Worm (Caenorhabditis elegans): ENCODE measurements around the gene zyg-9.
A peak's percentile ranks its signal among the peaks of the same experiment; 100 is the strongest.

zyg-9 gene

ce11 chrII:8435005-8435404 lies 22.6 kb upstream of the zyg-9 start, which contains the start of gene acp-4:
Gene acp-4 (minus strand): TSS chrII:8435105.
- no peak for TF ChIP-seq ham-2 (GFP tag; optimal IDR thresholded peaks at IDR 0.05)

DNA sequence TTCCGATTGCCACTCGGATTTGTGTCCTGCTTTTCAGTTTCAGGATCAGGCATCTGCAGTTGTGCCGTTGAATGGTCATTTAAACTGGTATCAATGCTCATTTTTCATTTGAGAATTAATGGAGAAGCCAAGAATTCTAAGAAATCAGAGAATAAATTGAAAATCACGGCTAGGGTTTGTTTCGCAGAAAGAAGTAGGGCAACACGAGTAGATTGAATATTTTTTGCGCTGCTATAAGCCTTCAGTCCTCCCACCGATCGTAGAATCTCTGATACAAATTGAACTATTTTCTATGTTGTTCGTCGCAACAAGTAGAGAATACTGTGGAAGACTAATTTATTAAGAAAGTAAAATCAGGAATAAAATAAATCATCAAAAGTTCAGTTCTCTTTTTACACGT lies 20.6 kb upstream of the zyg-9 start, which contains the start of gene acp-3:
Gene acp-3, minus strand, starts transcription at position 101 of the 400 bp plus-strand sequence.
- TF ChIP-seq zip-8 (tag; optimal IDR thresholded peaks at IDR 0.05) (no peak), ham-2 (GFP tag; optimal IDR thresholded peaks at IDR 0.05) (no peak), nhr-76 (tag; optimal IDR thresholded peaks at IDR 0.05) (no peak), ceh-83 (GFP tag; optimal IDR thresholded peaks at IDR 0.05) (no peak), nhr-12 (tag; optimal IDR thresholded peaks at IDR 0.05) (no peak), blmp-1 (tag; optimal IDR thresholded peaks at IDR 0.05) (no peak), lsy-2 (tag; optimal IDR thresholded peaks at IDR 0.05) (no peak), ceh-39 (tag; optimal IDR thresholded peaks at IDR 0.05) (no peak), snpc-4 (tag; optimal IDR thresholded peaks at IDR 0.05) (no peak), nhr-237 (tag; optimal IDR thresholded peaks at IDR 0.05) (no peak), ces-1 (GFP tag; optimal IDR thresholded peaks at IDR 0.05) (no peak), bed-3 (GFP tag; optimal IDR thresholded peaks at IDR 0.05) (no peak), elt-3 (tag; optimal IDR thresholded peaks at IDR 0.05) (no peak), unc-39 (tag; optimal IDR thresholded peaks at IDR 0.05) (no peak), pha-4 (tag; optimal IDR thresholded peaks at IDR 0.05) (no peak)

- TF ChIP-seq ham-2 (GFP tag; optimal IDR thresholded peaks at IDR 0.05) (peak; percentile 36), mls-2 (tag; optimal IDR thresholded peaks at IDR 0.05) (no peak)
Measured at ce11 chrII:8438791-8439287, 18.8 kb upstream of the zyg-9 start, which contains the start of gene lips-10. Gene lips-10 (plus strand): TSS chrII:8439168.

DNA sequence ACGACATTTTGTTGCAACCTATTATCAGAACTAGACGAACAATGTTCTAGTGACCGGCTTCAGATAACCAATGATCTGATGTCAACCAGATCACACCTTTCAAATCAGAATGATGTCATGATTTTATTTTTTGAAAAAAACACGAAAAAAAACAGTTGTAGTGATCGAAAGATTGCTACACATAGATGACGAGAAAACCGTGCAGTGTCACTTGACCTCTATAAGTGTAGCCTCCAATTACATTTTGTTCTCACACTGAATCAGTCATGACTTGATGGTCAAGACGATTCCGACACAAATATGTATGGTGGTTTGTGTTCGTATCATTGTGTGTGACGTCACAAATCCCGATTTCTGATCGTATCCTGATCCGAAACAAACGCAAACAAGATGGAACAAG lies 17.5 kb upstream of the zyg-9 start:
- TF ChIP-seq blmp-1 (tag; optimal IDR thresholded peaks at IDR 0.05) (no peak), zip-8 (tag; optimal IDR thresholded peaks at IDR 0.05) (peak; percentile 7)

ce11 chrII:8440792-8441191 lies 16.8 kb upstream of the zyg-9 start:
- TF ChIP-seq elt-3 (tag; optimal IDR thresholded peaks at IDR 0.05), result no peak
- no peak for TF ChIP-seq lsy-2 (tag; optimal IDR thresholded peaks at IDR 0.05)
- TF ChIP-seq ceh-43 (GFP tag; optimal IDR thresholded peaks at IDR 0.05), result no peak
- no peak for TF ChIP-seq ztf-11 (tag; optimal IDR thresholded peaks at IDR 0.05)
- TF ChIP-seq nhr-76 (tag; optimal IDR thresholded peaks at IDR 0.05), result no peak
- no peak for TF ChIP-seq snpc-4 (tag; optimal IDR thresholded peaks at IDR 0.05)
- TF ChIP-seq mls-2 (tag; optimal IDR thresholded peaks at IDR 0.05), result no peak
- TF ChIP-seq nhr-28 (tag; optimal IDR thresholded peaks at IDR 0.05), result peak; percentile 17

ce11 chrII:8441519-8441918 lies 16.1 kb upstream of the zyg-9 start:
- no peak for TF ChIP-seq unc-39 (tag; optimal IDR thresholded peaks at IDR 0.05)

ce11 chrII:8442176-8442575 lies 15.4 kb upstream of the zyg-9 start:
- TF ChIP-seq unc-120 (tag; optimal IDR thresholded peaks at IDR 0.05; ENCODE audit: poor library complexity, severe bottlenecking) (peak; percentile 78), hlh-1 (tag; optimal IDR thresholded peaks at IDR 0.05) (peak; percentile 3), ham-2 (GFP tag; optimal IDR thresholded peaks at IDR 0.05) (peak; percentile 33), nhr-76 (tag; optimal IDR thresholded peaks at IDR 0.05) (no peak), elt-1 (tag; optimal IDR thresholded peaks at IDR 0.05; ENCODE audit: borderline replicate concordance, insufficient read depth) (no peak), ceh-83 (GFP tag; optimal IDR thresholded peaks at IDR 0.05) (no peak), mep-1 (tag; optimal IDR thresholded peaks at IDR 0.05) (peak; percentile 73), ces-1 (GFP tag; optimal IDR thresholded peaks at IDR 0.05) (peak; percentile 4), snpc-4 (tag; optimal IDR thresholded peaks at IDR 0.05) (no peak), lin-13 (tag; optimal IDR thresholded peaks at IDR 0.05) (peak; percentile 34), lin-32 (GFP tag; optimal IDR thresholded peaks at IDR 0.05) (peak; percentile 17), nhr-237 (tag; optimal IDR thresholded peaks at IDR 0.05) (peak; percentile 47), lsy-2 (tag; optimal IDR thresholded peaks at IDR 0.05) (peak; percentile 92)

DNA sequence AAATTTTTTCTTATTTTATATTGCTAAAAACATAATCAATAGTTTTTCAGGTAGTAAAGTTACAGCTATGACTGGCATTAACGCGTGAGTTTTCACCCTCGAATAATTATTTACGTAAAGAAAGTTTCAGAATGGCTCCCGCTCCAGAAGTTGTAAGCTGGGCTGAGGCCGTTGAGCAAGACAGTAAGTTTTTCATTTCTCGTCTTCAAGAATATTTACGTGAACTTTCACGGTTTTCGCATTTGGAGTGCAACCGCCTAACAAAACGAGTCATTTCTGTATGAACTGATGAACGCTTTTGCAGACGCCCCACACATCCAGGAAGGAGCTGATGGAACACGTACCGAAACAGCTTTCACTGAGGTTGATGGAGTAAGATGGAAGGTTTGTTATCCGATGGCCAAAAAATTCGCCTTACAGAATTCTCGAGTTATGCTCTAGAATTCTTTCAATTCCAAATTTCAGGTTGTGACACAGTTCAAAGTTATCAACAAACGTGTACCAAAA lies 14.8 kb upstream of the zyg-9 start, which contains the start of gene eif-3.G:
Gene eif-3.G, plus strand, starts transcription at position 51 of the 507 bp plus-strand sequence.
- TF ChIP-seq ztf-11 (tag; optimal IDR thresholded peaks at IDR 0.05) (no peak), nhr-28 (tag; optimal IDR thresholded peaks at IDR 0.05) (no peak), elt-3 (tag; optimal IDR thresholded peaks at IDR 0.05) (no peak), unc-39 (tag; optimal IDR thresholded peaks at IDR 0.05) (no peak), ham-2 (GFP tag; optimal IDR thresholded peaks at IDR 0.05) (no peak), ceh-83 (GFP tag; optimal IDR thresholded peaks at IDR 0.05) (no peak), lsy-2 (tag; optimal IDR thresholded peaks at IDR 0.05) (no peak), unc-62 (GFP tag; optimal IDR thresholded peaks at IDR 0.05) (no peak)

All from whole organism, mixed stage, embryonic.